Worm (Caenorhabditis elegans) whole organism, mixed stage, embryonic: ENCODE measurements around the gene col-181.

Experiments
- M03D4.4 ChIP-seq: sonication (generic microtip); optimal IDR thresholded peaks from 2 replicates; lab custom pipeline; 2017; ENCODE audit warnings: mild to moderate bottlenecking, missing genetic modification characterization, missing compliant biosample characterization
- bed-3 ChIP-seq: fragments of 200-800 bp; sonication (Bioruptor generic); optimal IDR thresholded peaks from 3 replicates; lab custom pipeline; 2018; ENCODE audit warnings: mild to moderate bottlenecking, missing genetic modification characterization, moderate library complexity, missing compliant biosample characterization
- blmp-1 ChIP-seq: fragments of 150-350 bp; optimal IDR thresholded peaks from 2 replicates; lab custom pipeline; 2014; ENCODE audit warnings: missing biosample characterization, missing genetic modification characterization
- ceh-39 ChIP-seq: fragments of 150-350 bp; optimal IDR thresholded peaks from 2 replicates; lab custom pipeline; 2014; ENCODE audit warnings: missing biosample characterization, missing genetic modification characterization
- ceh-43 ChIP-seq: fragments of 200-800 bp; sonication (Bioruptor generic); optimal IDR thresholded peaks from 2 replicates; lab custom pipeline; 2018; ENCODE audit warnings: mild to moderate bottlenecking, missing genetic modification characterization, moderate library complexity, missing compliant biosample characterization
- ceh-83 ChIP-seq: fragments of 200-800 bp; sonication (Bioruptor generic); optimal IDR thresholded peaks from 2 replicates; lab custom pipeline; 2018; ENCODE audit warnings: mild to moderate bottlenecking, missing genetic modification characterization, missing compliant biosample characterization
- ces-1 ChIP-seq: fragments of 150-350 bp; optimal IDR thresholded peaks from 2 replicates; lab custom pipeline; 2014; ENCODE audit warnings: missing biosample characterization, missing genetic modification reagents, missing genetic modification characterization
- cnd-1 ChIP-seq: fragments of 200-800 bp; sonication (Bioruptor generic); optimal IDR thresholded peaks from 2 replicates; lab custom pipeline; 2018; ENCODE audit warnings: mild to moderate bottlenecking, missing genetic modification characterization, missing compliant biosample characterization
- drap-1 ChIP-seq: fragments of 200-800 bp; sonication (Bioruptor generic); optimal IDR thresholded peaks from 3 replicates; lab custom pipeline; 2018; ENCODE audit warnings: mild to moderate bottlenecking, missing genetic modification characterization, missing compliant biosample characterization
- elt-1 ChIP-seq: sonication (generic microtip); optimal IDR thresholded peaks from 2 replicates; lab custom pipeline; 2017; ENCODE audit warnings: missing genetic modification characterization, mild to moderate bottlenecking, missing compliant biosample characterization, antibody characterized with exemption, moderate library complexity, borderline replicate concordance; ENCODE audit not compliant: insufficient read depth
- elt-3 ChIP-seq: fragments of 150-350 bp; optimal IDR thresholded peaks from 2 replicates; lab custom pipeline; 2014; ENCODE audit warnings: missing biosample characterization, missing genetic modification characterization
- flh-1 ChIP-seq: fragments of 200-800 bp; sonication (Bioruptor generic); optimal IDR thresholded peaks from 2 replicates; lab custom pipeline; 2018; ENCODE audit warnings: mild to moderate bottlenecking, missing genetic modification characterization, moderate library complexity, missing compliant biosample characterization
- ham-2 ChIP-seq: fragments of 200-800 bp; sonication (Bioruptor generic); optimal IDR thresholded peaks from 2 replicates; lab custom pipeline; 2018; ENCODE audit warnings: mild to moderate bottlenecking, missing genetic modification characterization, missing compliant biosample characterization
- hlh-1 ChIP-seq: fragments of 150-350 bp; optimal IDR thresholded peaks from 2 replicates; lab custom pipeline; 2014; ENCODE audit warnings: missing biosample characterization, missing genetic modification reagents, missing genetic modification characterization
- lin-13 ChIP-seq: fragments of 150-350 bp; optimal IDR thresholded peaks from 2 replicates; lab custom pipeline; 2014; ENCODE audit warnings: missing biosample characterization, missing genetic modification characterization
- lin-32 ChIP-seq: fragments of 200-800 bp; sonication (Bioruptor generic); optimal IDR thresholded peaks from 2 replicates; lab custom pipeline; 2018; ENCODE audit warnings: mild to moderate bottlenecking, missing genetic modification characterization, missing compliant biosample characterization
- lsy-2 ChIP-seq: fragments of 150-350 bp; optimal IDR thresholded peaks from 2 replicates; lab custom pipeline; 2014; ENCODE audit warnings: missing biosample characterization, missing genetic modification characterization
- mab-5 ChIP-seq: fragments of 150-350 bp; optimal IDR thresholded peaks from 2 replicates; lab custom pipeline; 2014; ENCODE audit warnings: missing biosample characterization, missing genetic modification characterization
- mls-2 ChIP-seq: sonication (generic microtip); optimal IDR thresholded peaks from 2 replicates; lab custom pipeline; 2016; ENCODE audit warnings: mild to moderate bottlenecking, missing genetic modification characterization, moderate library complexity, missing compliant biosample characterization
- nhr-12 ChIP-seq: fragments of 150-350 bp; optimal IDR thresholded peaks from 2 replicates; lab custom pipeline; 2014; ENCODE audit warnings: missing biosample characterization, missing genetic modification characterization
- nhr-2 ChIP-seq: fragments of 150-350 bp; optimal IDR thresholded peaks from 2 replicates; lab custom pipeline; 2014; ENCODE audit warnings: missing biosample characterization, missing genetic modification characterization
- nhr-237 ChIP-seq: fragments of 150-350 bp; optimal IDR thresholded peaks from 2 replicates; lab custom pipeline; 2014; ENCODE audit warnings: missing biosample characterization, missing genetic modification characterization
- nhr-28 ChIP-seq: fragments of 150-350 bp; optimal IDR thresholded peaks from 2 replicates; lab custom pipeline; 2014; ENCODE audit warnings: missing biosample characterization, missing genetic modification characterization
- nhr-76 ChIP-seq: sonication (generic microtip); optimal IDR thresholded peaks from 2 replicates; lab custom pipeline; 2017; ENCODE audit warnings: missing biosample characterization, missing genetic modification characterization
- pha-4 ChIP-seq: fragments of 150-350 bp; optimal IDR thresholded peaks from 2 replicates; lab custom pipeline; 2018; ENCODE audit warnings: missing biosample characterization, missing genetic modification reagents, missing genetic modification characterization
- sem-2 ChIP-seq: fragments of 200-800 bp; sonication (Bioruptor generic); optimal IDR thresholded peaks from 2 replicates; lab custom pipeline; 2018; ENCODE audit warnings: mild to moderate bottlenecking, missing genetic modification characterization, missing compliant biosample characterization
- snpc-4 ChIP-seq: fragments of 150-350 bp; optimal IDR thresholded peaks from 2 replicates; lab custom pipeline; 2014; ENCODE audit warnings: missing biosample characterization, missing genetic modification characterization
- sptf-1 ChIP-seq: sonication (generic microtip); optimal IDR thresholded peaks from 2 replicates; lab custom pipeline; 2017; ENCODE audit warnings: mild to moderate bottlenecking, missing genetic modification characterization, moderate library complexity, missing compliant biosample characterization
- tbx-8 ChIP-seq: fragments of 200-800 bp; sonication (Bioruptor generic); optimal IDR thresholded peaks from 2 replicates; lab custom pipeline; 2018; ENCODE audit warnings: mild to moderate bottlenecking, missing genetic modification characterization, moderate library complexity, missing compliant biosample characterization
- unc-120 ChIP-seq: sonication (generic microtip); optimal IDR thresholded peaks from 2 replicates; lab custom pipeline; 2017; ENCODE audit warnings: missing genetic modification characterization, missing compliant biosample characterization; ENCODE audit not compliant: poor library complexity, severe bottlenecking
- unc-62 ChIP-seq: fragments of 150-350 bp; optimal IDR thresholded peaks from 2 replicates; lab custom pipeline; 2014; ENCODE audit warnings: missing biosample characterization, missing genetic modification reagents, missing genetic modification characterization
- ztf-11 ChIP-seq: fragments of 150-350 bp; optimal IDR thresholded peaks from 2 replicates; lab custom pipeline; 2014; ENCODE audit warnings: missing biosample characterization, missing genetic modification characterization

Gene col-181

ce11 chrX:12108517-12109216 lies 3.9 kb downstream of the col-181 start, which contains the start of the genes W03G11.2 and lgc-13:
TSS of gene W03G11.2 (minus strand) at chrX:12108617.
TSS of gene lgc-13 (plus strand) at chrX:12109166.
- TF ChIP-seq sem-2 (GFP tag; lab: Kevin White, UChicago): no peak
- TF ChIP-seq bed-3 (GFP tag; lab: Kevin White, UChicago): no peak
- TF ChIP-seq ham-2 (GFP tag; lab: Kevin White, UChicago): no peak
- TF ChIP-seq mls-2 (tag; lab: Kevin White, UChicago): no peak

- TF ChIP-seq unc-62 (no peak), sptf-1 (no peak), ces-1 (GFP tag; lab: Kevin White, UChicago) (no peak), nhr-2 (tag; lab: Kevin White, UChicago) (no peak), nhr-76 (no peak)
Measured at ce11 chrX:12111213-12111612, 6.5 kb downstream of the col-181 start, which contains the start of gene lgc-14. TSS of gene lgc-14 (plus strand) at chrX:12111513.

ce11 chrX:12114024-12114423 lies 9.3 kb downstream of the col-181 start, which contains the start of gene lgc-15:
TSS of gene lgc-15 (plus strand) at chrX:12114324.
- no peak for TF ChIP-seq lsy-2 (tag; lab: Kevin White, UChicago)
- no peak for TF ChIP-seq nhr-237 (tag; lab: Kevin White, UChicago)
- TF ChIP-seq nhr-12 (tag; lab: Kevin White, UChicago): no peak
- no peak for TF ChIP-seq drap-1 (GFP tag; lab: Kevin White, UChicago)
- TF ChIP-seq ceh-43 (GFP tag; lab: Kevin White, UChicago): no peak
- no peak for TF ChIP-seq ztf-11
- no peak for TF ChIP-seq nhr-2 (tag; lab: Kevin White, UChicago)
- TF ChIP-seq bed-3 (GFP tag; lab: Kevin White, UChicago): no peak
- TF ChIP-seq snpc-4 (tag; lab: Kevin White, UChicago): no peak
- no peak for TF ChIP-seq ceh-83 (GFP tag; lab: Kevin White, UChicago)
- no peak for TF ChIP-seq nhr-76
- TF ChIP-seq M03D4.4 (tag; lab: Kevin White, UChicago): no peak
- TF ChIP-seq lin-32: no peak
- TF ChIP-seq flh-1 (GFP tag; lab: Kevin White, UChicago): no peak
- TF ChIP-seq cnd-1 (tag; lab: Kevin White, UChicago): no peak
- no peak for TF ChIP-seq ham-2 (GFP tag; lab: Kevin White, UChicago)
- no peak for TF ChIP-seq hlh-1

ce11 chrX:12118340-12118739 lies 13.6 kb downstream of the col-181 start, which contains the start of gene lgc-16:
TSS of gene lgc-16 (plus strand) at chrX:12118640.
- no peak for TF ChIP-seq sem-2 (GFP tag; lab: Kevin White, UChicago)
- no peak for TF ChIP-seq blmp-1
- no peak for TF ChIP-seq cnd-1 (tag; lab: Kevin White, UChicago)
- no peak for TF ChIP-seq ceh-39 (tag; lab: Kevin White, UChicago)
- TF ChIP-seq unc-120 (tag; lab: Kevin White, UChicago): no peak
- TF ChIP-seq elt-1: no peak
- no peak for TF ChIP-seq unc-62
- no peak for TF ChIP-seq tbx-8
- TF ChIP-seq elt-3 (tag; lab: Kevin White, UChicago): no peak
- TF ChIP-seq lin-13 (tag; lab: Kevin White, UChicago): no peak
- TF ChIP-seq mls-2 (tag; lab: Kevin White, UChicago): no peak
- TF ChIP-seq pha-4 (tag; lab: Kevin White, UChicago): no peak
- TF ChIP-seq, all 35 proteins: peak for 0

ce11 chrX:12121285-12121684 lies 16.6 kb downstream of the col-181 start, which contains the start of gene lgc-17:
TSS of gene lgc-17 (plus strand) at chrX:12121585.
- no peak for TF ChIP-seq pha-4 (tag; lab: Kevin White, UChicago)
- no peak for TF ChIP-seq ham-2 (GFP tag; lab: Kevin White, UChicago)
- TF ChIP-seq hlh-1: no peak
- no peak for TF ChIP-seq nhr-76
- no peak for TF ChIP-seq mab-5 (tag; lab: Kevin White, UChicago)
- TF ChIP-seq ceh-39 (tag; lab: Kevin White, UChicago): no peak
- no peak for TF ChIP-seq ztf-11
- TF ChIP-seq nhr-28 (tag; lab: Kevin White, UChicago): no peak
